Worm (Caenorhabditis elegans): ENCODE results near the gene Y44A6D.1.

DNA sequence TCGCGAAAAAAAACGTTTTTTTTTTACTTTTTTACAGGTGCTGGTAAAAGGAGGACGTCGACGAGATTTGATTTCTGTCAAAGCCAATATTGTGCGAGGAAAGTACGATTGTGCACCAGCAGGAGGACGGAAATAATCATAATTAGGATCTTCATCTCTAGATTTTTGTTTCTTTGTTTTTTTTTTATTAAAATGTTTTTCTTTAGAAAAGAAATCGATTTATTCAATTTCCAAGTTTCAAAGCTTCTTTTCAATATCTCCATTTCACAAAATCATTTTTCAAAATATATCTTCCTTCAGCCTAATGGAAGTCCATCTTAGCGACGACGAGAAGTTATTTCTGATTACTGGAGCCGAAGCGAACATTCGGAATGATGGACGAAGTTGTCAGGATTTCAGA, 48.7 kb upstream of the Y44A6D.1 start, which contains the start of gene exos-7:
- TF ChIP-seq sem-2 (GFP tag; optimal IDR thresholded peaks at IDR 0.05) (no peak), unc-39 (tag; optimal IDR thresholded peaks at IDR 0.05) (no peak), mls-2 (tag; optimal IDR thresholded peaks at IDR 0.05) (no peak), lsy-2 (tag; optimal IDR thresholded peaks at IDR 0.05) (no peak), nhr-12 (tag; optimal IDR thresholded peaks at IDR 0.05) (no peak), unc-120 (tag; optimal IDR thresholded peaks at IDR 0.05; ENCODE audit: poor library complexity, severe bottlenecking) (no peak)

Measured in whole organism, mixed stage, embryonic.